Fruit fly (Drosophila melanogaster) whole organism, embryonic: ENCODE data around the gene Tasp1.
A peak's percentile ranks its signal among the peaks of the same experiment; 100 is the strongest.

ENCODE experiments used
- Awh ChIP-seq: fragments of 200-800 bp; sonication (Bioruptor generic); IDR thresholded peaks from 2 replicates; pipeline ENCODE4, ENCODE4 v1.3.6; 2022; ENCODE audit warnings: missing biosample characterization, missing genetic modification characterization
- CG10366 ChIP-seq: fragments of 200-800 bp; sonication (Bioruptor generic); IDR thresholded peaks from 2 replicates; pipeline ENCODE4 v1.3.6; 2022; ENCODE audit warnings: missing biosample characterization, missing genetic modification characterization
- CG15514 ChIP-seq: fragments of 200-800 bp; sonication (Bioruptor generic); optimal IDR thresholded peaks from 3 replicates; lab custom pipeline; 2017; ENCODE audit warnings: missing biosample characterization, missing genetic modification characterization, mild to moderate bottlenecking, moderate library complexity, missing genetic modification reagents
- CG15601 ChIP-seq: fragments of 200-800 bp; sonication (Bioruptor generic); optimal IDR thresholded peaks from 3 replicates; lab custom pipeline; 2019; ENCODE audit warnings: missing biosample characterization, mild to moderate bottlenecking, missing genetic modification characterization, moderate library complexity
- CG16815 ChIP-seq: fragments of 200-800 bp; sonication (Bioruptor generic); optimal IDR thresholded peaks from 3 replicates; lab custom pipeline; 2017; ENCODE audit warnings: missing biosample characterization, mild to moderate bottlenecking, missing genetic modification characterization
- CG16863 ChIP-seq: fragments of 200-800 bp; sonication (Bioruptor generic); optimal IDR thresholded peaks from 3 replicates; lab custom pipeline; 2016; ENCODE audit warnings: missing biosample characterization, missing genetic modification characterization
- CG30431 ChIP-seq: fragments of 200-800 bp; sonication (Bioruptor generic); optimal IDR thresholded peaks from 2 replicates; lab custom pipeline; 2017; ENCODE audit warnings: missing biosample characterization, missing genetic modification characterization
- CG31365 ChIP-seq: fragments of 200-800 bp; sonication (Bioruptor generic); optimal IDR thresholded peaks from 2 replicates; lab custom pipeline; 2018; ENCODE audit warnings: missing biosample characterization, mild to moderate bottlenecking, missing genetic modification characterization
- CG3281 ChIP-seq: fragments of 200-800 bp; sonication (Bioruptor generic); optimal IDR thresholded peaks from 3 replicates; lab custom pipeline; 2017; ENCODE audit warnings: missing biosample characterization, mild to moderate bottlenecking, missing genetic modification characterization
- CG34376 ChIP-seq: fragments of 200-800 bp; sonication (Bioruptor generic); optimal IDR thresholded peaks from 2 replicates; lab custom pipeline; 2018; ENCODE audit warnings: missing biosample characterization, mild to moderate bottlenecking, missing genetic modification characterization
- CG4730 ChIP-seq: fragments of 200-800 bp; sonication (Bioruptor generic); IDR thresholded peaks from 2 replicates; pipeline ENCODE4 v1.3.6; 2022; ENCODE audit warnings: missing biosample characterization, missing genetic modification characterization
- CG6175 ChIP-seq: fragments of 200-800 bp; sonication (Bioruptor generic); IDR thresholded peaks from 3 replicates; pipeline ENCODE4 v1.3.6; 2022; ENCODE audit warnings: missing biosample characterization, missing genetic modification characterization
- CG6254 ChIP-seq: fragments of 200-800 bp; sonication (Bioruptor generic); optimal IDR thresholded peaks from 3 replicates; lab custom pipeline; 2017; ENCODE audit warnings: mild to moderate bottlenecking, missing biosample characterization, missing genetic modification reagents, missing genetic modification characterization
- CG6272 ChIP-seq: fragments of 200-800 bp; sonication (Bioruptor generic); IDR thresholded peaks from 2 replicates; pipeline ENCODE4 v1.3.6; 2022; ENCODE audit warnings: missing biosample characterization, missing genetic modification characterization
- CG7357 ChIP-seq: fragments of 200-800 bp; sonication (Bioruptor generic); IDR thresholded peaks from 3 replicates; pipeline ENCODE4 v1.3.6; 2022; ENCODE audit warnings: missing biosample characterization, missing genetic modification characterization
- CG7745 ChIP-seq: fragments of 200-800 bp; sonication (Bioruptor generic); optimal IDR thresholded peaks from 2 replicates; lab custom pipeline; 2018; ENCODE audit warnings: missing biosample characterization, mild to moderate bottlenecking, missing genetic modification characterization, moderate library complexity
- CG8089 ChIP-seq: fragments of 200-800 bp; sonication (Bioruptor generic); optimal IDR thresholded peaks from 3 replicates; lab custom pipeline; 2016; ENCODE audit warnings: missing biosample characterization, missing genetic modification characterization
- Dek ChIP-seq: fragments of 200-800 bp; sonication (Bioruptor generic); optimal IDR thresholded peaks from 3 replicates; lab custom pipeline; 2019; ENCODE audit warnings: missing biosample characterization, mild to moderate bottlenecking, missing genetic modification characterization, moderate library complexity
- Ets97D ChIP-seq: fragments of 200-800 bp; sonication (Bioruptor generic); optimal IDR thresholded peaks from 3 replicates; lab custom pipeline; 2016; ENCODE audit warnings: missing biosample characterization, missing genetic modification characterization
- HLH54F ChIP-seq: fragments of 200-800 bp; sonication (Bioruptor generic); optimal IDR thresholded peaks from 3 replicates; lab custom pipeline; 2016; ENCODE audit warnings: missing biosample characterization, missing genetic modification characterization
- Hr78 ChIP-seq, 2 experiments: fragments of 200-800 bp in 1 of 2; fragments of >200 bp in 1 of 2; sonication (Bioruptor generic) in 1 of 2; optimal IDR thresholded peaks; 2 replicates each; lab custom pipeline; 2017 to 2019; ENCODE audit warnings: missing biosample characterization in 2 of 2, missing genetic modification characterization in 2 of 2, mild to moderate bottlenecking in 1 of 2, moderate library complexity in 1 of 2
- Lpt ChIP-seq: fragments of >200 bp; optimal IDR thresholded peaks from 2 replicates; lab custom pipeline; 2018; ENCODE audit warnings: missing biosample characterization, missing genetic modification characterization
- Med ChIP-seq: fragments of 200-800 bp; sonication (Bioruptor generic); peaks from one replicate; lab custom pipeline; 2016; ENCODE audit warnings: missing biosample characterization, missing genetic modification characterization, mild to moderate bottlenecking, inconsistent platforms, moderate library complexity
- Myb ChIP-seq: fragments of 200-800 bp; sonication (Bioruptor generic); optimal IDR thresholded peaks from 2 replicates; lab custom pipeline; 2016; ENCODE audit warnings: missing biosample characterization, missing genetic modification characterization
- Scr ChIP-seq: fragments of 200-800 bp; sonication (Bioruptor generic); IDR thresholded peaks from 2 replicates; pipeline ENCODE4 v1.3.6; 2022; ENCODE audit warnings: missing biosample characterization, missing genetic modification characterization; ENCODE audit not compliant: partially characterized antibody
- Sin3A ChIP-seq: fragments of >200 bp; optimal IDR thresholded peaks from 2 replicates; lab custom pipeline; 2018
- Vsx1 ChIP-seq: fragments of 200-800 bp; sonication (Bioruptor generic); optimal IDR thresholded peaks from 2 replicates; lab custom pipeline; 2017; ENCODE audit warnings: missing biosample characterization, mild to moderate bottlenecking, missing genetic modification characterization, missing genetic modification reagents
- Xrp1 ChIP-seq: fragments of 200-800 bp; sonication (Bioruptor generic); IDR thresholded peaks from 2 replicates; pipeline ENCODE4 v1.3.6; 2022; ENCODE audit warnings: missing biosample characterization, missing genetic modification characterization
- abd-A ChIP-seq: fragments of 200-800 bp; sonication (Bioruptor generic); optimal IDR thresholded peaks from 3 replicates; lab custom pipeline; 2019; ENCODE audit warnings: missing biosample characterization, mild to moderate bottlenecking, missing genetic modification characterization, moderate library complexity
- amos ChIP-seq: fragments of 200-800 bp; sonication (Bioruptor generic); IDR thresholded peaks from 2 replicates; pipeline ENCODE4 v1.3.6; 2022; ENCODE audit warnings: missing biosample characterization, missing genetic modification characterization; ENCODE audit not compliant: partially characterized antibody
- ara ChIP-seq: fragments of 200-800 bp; sonication (Bioruptor generic); IDR thresholded peaks from 2 replicates; pipeline ENCODE4 v1.3.6; 2022; ENCODE audit warnings: missing biosample characterization, missing genetic modification characterization
- cg ChIP-seq: fragments of 200-800 bp; sonication (Bioruptor generic); optimal IDR thresholded peaks from 3 replicates; lab custom pipeline; 2019; ENCODE audit warnings: missing biosample characterization, mild to moderate bottlenecking, missing genetic modification characterization, moderate library complexity
- croc ChIP-seq: fragments of 200-800 bp; sonication (Bioruptor generic); conservative IDR thresholded peaks from 3 replicates; pipeline ENCODE4 v1.3.6; 2022; ENCODE audit warnings: missing biosample characterization, missing genetic modification characterization
- danr ChIP-seq: fragments of 200-800 bp; sonication (Bioruptor generic); IDR thresholded peaks from 2 replicates; pipeline ENCODE4 v1.3.6; 2022; ENCODE audit warnings: missing biosample characterization, missing genetic modification characterization
- dysf ChIP-seq: fragments of 200-800 bp; sonication (Bioruptor generic); IDR thresholded peaks from 3 replicates; pipeline ENCODE4 v1.3.6; 2022; ENCODE audit warnings: missing biosample characterization, missing genetic modification characterization
- eyg ChIP-seq: fragments of 200-800 bp; sonication (Bioruptor generic); optimal IDR thresholded peaks from 3 replicates; lab custom pipeline; 2016; ENCODE audit warnings: missing biosample characterization, missing genetic modification characterization
- fd102C ChIP-seq: fragments of 200-800 bp; sonication (Bioruptor generic); optimal IDR thresholded peaks from 2 replicates; lab custom pipeline; 2018; ENCODE audit warnings: missing biosample characterization, mild to moderate bottlenecking, missing genetic modification characterization, moderate library complexity
- hkb ChIP-seq, 2 experiments: fragments of 200-800 bp in 1 of 2; fragments of >200 bp in 1 of 2; sonication (Bioruptor generic) in 1 of 2; IDR thresholded peaks in 1 of 2; optimal IDR thresholded peaks in 1 of 2; 2 replicates each; pipeline versions ENCODE4 v1.3.6 to Lab custom; 2017 to 2022; ENCODE audit warnings: missing biosample characterization in 1 of 2, missing genetic modification characterization in 1 of 2
- insv ChIP-seq, 2 experiments: fragments of 200-800 bp; sonication (Bioruptor generic); optimal IDR thresholded peaks; 3 replicates each; lab custom pipeline; 2016 to 2018; ENCODE audit warnings: missing biosample characterization in 2 of 2, missing genetic modification characterization in 2 of 2
- inv ChIP-seq: fragments of 200-800 bp; sonication (Bioruptor generic); IDR thresholded peaks from 2 replicates; pipeline ENCODE4 v1.3.6; 2022; ENCODE audit warnings: missing biosample characterization, missing genetic modification characterization; ENCODE audit not compliant: partially characterized antibody
- kah ChIP-seq: fragments of 200-800 bp; sonication (Bioruptor generic); optimal IDR thresholded peaks from 2 replicates; lab custom pipeline; 2018; ENCODE audit warnings: missing biosample characterization, mild to moderate bottlenecking, missing genetic modification characterization
- otp ChIP-seq: fragments of 200-800 bp; sonication (Bioruptor generic); IDR thresholded peaks from 3 replicates; pipeline ENCODE4, ENCODE4 v1.3.6; 2022; ENCODE audit warnings: missing biosample characterization, missing genetic modification characterization
- pnt ChIP-seq: fragments of 200-800 bp; sonication (Bioruptor generic); optimal IDR thresholded peaks from 3 replicates; lab custom pipeline; 2016; ENCODE audit warnings: missing biosample characterization, missing genetic modification characterization
- schlank ChIP-seq: fragments of 200-800 bp; sonication (Bioruptor generic); optimal IDR thresholded peaks from 2 replicates; lab custom pipeline; 2018; ENCODE audit warnings: missing biosample characterization, mild to moderate bottlenecking, missing genetic modification characterization
- seq ChIP-seq: fragments of 200-800 bp; sonication (Bioruptor generic); IDR thresholded peaks from 2 replicates; pipeline ENCODE4 v1.3.6; 2022; ENCODE audit warnings: missing biosample characterization, missing genetic modification characterization
- shn ChIP-seq: fragments of 200-800 bp; sonication (Bioruptor generic); optimal IDR thresholded peaks from 3 replicates; lab custom pipeline; 2016; ENCODE audit warnings: missing biosample characterization, missing genetic modification characterization
- sob ChIP-seq: fragments of 200-800 bp; sonication (Bioruptor generic); IDR thresholded peaks from 2 replicates; pipeline ENCODE4 v1.3.6; 2022; ENCODE audit warnings: missing biosample characterization, missing genetic modification characterization
- sr ChIP-seq: fragments of 200-800 bp; sonication (Bioruptor generic); IDR thresholded peaks from 3 replicates; pipeline ENCODE4 v1.3.6; 2022; ENCODE audit warnings: missing biosample characterization, missing genetic modification characterization
- unc-4 ChIP-seq: fragments of 200-800 bp; sonication (Bioruptor generic); IDR thresholded peaks from 2 replicates; pipeline ENCODE4 v1.3.6; 2022; ENCODE audit warnings: missing biosample characterization, missing genetic modification characterization; ENCODE audit not compliant: partially characterized antibody
- zf30C ChIP-seq: fragments of 200-800 bp; sonication (Bioruptor generic); optimal IDR thresholded peaks from 3 replicates; lab custom pipeline; 2018; ENCODE audit warnings: missing biosample characterization, mild to moderate bottlenecking, missing genetic modification characterization

Gene Tasp1

DNA sequence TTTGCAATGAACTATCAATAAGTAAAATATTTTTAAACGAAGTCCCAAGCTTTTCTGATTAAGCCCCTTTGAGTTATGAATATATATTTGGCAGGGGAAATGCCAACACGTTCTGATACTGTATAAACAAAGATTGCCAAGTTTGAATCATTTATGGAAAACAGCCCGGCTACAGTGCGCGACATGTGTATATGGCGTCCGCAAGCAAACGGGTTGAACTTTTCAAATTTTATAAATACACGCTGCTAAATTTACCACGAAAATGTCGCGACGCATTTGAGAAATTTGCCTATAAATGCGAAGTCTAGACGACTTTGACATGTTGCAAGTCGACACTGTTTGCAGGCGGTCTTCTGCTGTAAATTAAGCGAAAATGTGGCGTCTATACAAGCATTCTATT lies 39.2 kb downstream of the Tasp1 start (continued):
- peak; percentile 37 for TF ChIP-seq shn (GFP tag; lab: Kevin White, UChicago)
- peak; percentile 25 for TF ChIP-seq Myb (GFP tag; lab: Kevin White, UChicago)
- no peak for TF ChIP-seq CG31365 (tag; lab: Kevin White, UChicago)
- TF ChIP-seq seq (GFP tag; lab: Robert Waterston, UW): no peak
- TF ChIP-seq ara: no peak
- TF ChIP-seq CG8089 (GFP tag; lab: Kevin White, UChicago): peak; percentile 23
- TF ChIP-seq CG6254 (GFP tag; lab: Kevin White, UChicago): no peak
- TF ChIP-seq unc-4: no peak
- 0 out of 3 replicates have a peak, but pooled peaks have one; percentile 67 for TF ChIP-seq CG6175 (GFP tag; lab: Robert Waterston, UW)
- TF ChIP-seq Dek: peak; percentile 48
- 0 out of 2 replicates have a peak, but pooled peaks have one; percentile 28 for TF ChIP-seq Awh (GFP tag; lab: Robert Waterston, UW)
- no peak for TF ChIP-seq abd-A (tag; lab: Kevin White, UChicago)
- TF ChIP-seq Ets97D (GFP tag; lab: Kevin White, UChicago): no peak
- TF ChIP-seq fd102C: no peak
- TF ChIP-seq Hr78 (GFP tag; optimal IDR thresholded peaks at IDR 0.05; lab: Kevin White, UChicago): no peak
- TF ChIP-seq Med (GFP tag; lab: Kevin White, UChicago): peak; percentile 95
- TF ChIP-seq CG16863 (GFP tag; lab: Kevin White, UChicago): no peak
- no peak for TF ChIP-seq Sin3A
- TF ChIP-seq sr (GFP tag; lab: Robert Waterston, UW): no peak
- no peak for TF ChIP-seq croc (GFP tag; lab: Robert Waterston, UW)
- TF ChIP-seq amos (GFP tag; lab: Robert Waterston, UW): no peak
- no peak for TF ChIP-seq Lpt (GFP tag; lab: Kevin White, UChicago)
- no peak for TF ChIP-seq cg (GFP tag; lab: Kevin White, UChicago)
- TF ChIP-seq zf30C (GFP tag; lab: Kevin White, UChicago): no peak
- no peak for TF ChIP-seq CG16815 (GFP tag; lab: Kevin White, UChicago)
- no peak for TF ChIP-seq pnt (GFP tag; lab: Kevin White, UChicago)
- TF ChIP-seq CG7745: no peak
- TF ChIP-seq Vsx1 (GFP tag; lab: Kevin White, UChicago): no peak
- peak; percentile 55 for TF ChIP-seq CG15514 (GFP tag; lab: Kevin White, UChicago)
- no peak for TF ChIP-seq Scr
- peak; percentile 20 for TF ChIP-seq CG30431 (GFP tag; lab: Kevin White, UChicago)
- peak; percentile 41 for TF ChIP-seq CG10366 (GFP tag; lab: Robert Waterston, UW)
- TF ChIP-seq hkb (optimal IDR thresholded peaks at IDR 0.05; lab: Kevin White, UChicago): no peak
- TF ChIP-seq hkb (GFP tag; IDR thresholded peaks at IDR 0.05; lab: Robert Waterston, UW): peak; percentile 56
- TF ChIP-seq otp (GFP tag; lab: Robert Waterston, UW): 0 out of 3 replicates have a peak, but pooled peaks have one; percentile 39
- TF ChIP-seq CG34376 (GFP tag; lab: Kevin White, UChicago): peak; percentile 59
- peak; percentile 43 for TF ChIP-seq eyg (GFP tag; lab: Kevin White, UChicago)
- TF ChIP-seq CG3281 (GFP tag; lab: Kevin White, UChicago): peak; percentile 66
- TF ChIP-seq insv (GFP tag; optimal IDR thresholded peaks at IDR 0.05; lab: Kevin White, UChicago): no peak
- TF ChIP-seq inv (GFP tag; lab: Robert Waterston, UW): no peak
- TF ChIP-seq Xrp1 (GFP tag; lab: Robert Waterston, UW): peak; percentile 60
- peak; percentile 21; the same call in 1 of the 2 replicates for TF ChIP-seq CG4730
- TF ChIP-seq sob (GFP tag; lab: Robert Waterston, UW): peak; percentile 66
- peak; percentile 83 for TF ChIP-seq dysf (GFP tag; lab: Robert Waterston, UW)
- TF ChIP-seq HLH54F (GFP tag; lab: Kevin White, UChicago): peak; percentile 45
- peak; percentile 9; the same call in 1 of the 2 replicates for TF ChIP-seq danr (GFP tag; lab: Robert Waterston, UW)
- no peak for TF ChIP-seq CG6272 (GFP tag; lab: Robert Waterston, UW)
- no peak for TF ChIP-seq CG15601 (tag; lab: Kevin White, UChicago)
- no peak for TF ChIP-seq kah (GFP tag; lab: Kevin White, UChicago)
- TF ChIP-seq CG7357 (GFP tag; lab: Robert Waterston, UW): peak; percentile 34; the same call in 1 of the 3 replicates
- peak; percentile 27 for TF ChIP-seq schlank
